Worm (Caenorhabditis elegans) whole organism, L4/young adult: ENCODE results near the gene ech-6.

ENCODE experiments used
- W03F9.2 ChIP-seq: fragments of 150-350 bp; optimal IDR thresholded peaks from 2 replicates; lab custom pipeline; 2014; ENCODE audit warnings: missing biosample characterization, missing genetic modification characterization
- dao-5 ChIP-seq: sonication (generic microtip); optimal IDR thresholded peaks from 2 replicates; lab custom pipeline; 2016; ENCODE audit warnings: missing genotype, missing genetic modification characterization, moderate library complexity, missing compliant biosample characterization
- him-1 ChIP-seq: sonication (generic microtip); optimal IDR thresholded peaks from 2 replicates; lab custom pipeline; 2016; ENCODE audit warnings: missing genotype, missing genetic modification reagents, missing genetic modification characterization, missing compliant biosample characterization

The ech-6 gene

ce11 chrIII:9751074-9751473 lies 1.6 kb downstream of the ech-6 start, which contains the start of gene T05G5.5:
Gene T05G5.5, minus strand, starts transcription at chrIII:9751432.
- TF ChIP-seq W03F9.2 (tag; lab: Kevin White, UChicago): no peak
- no peak for TF ChIP-seq him-1
- no peak for TF ChIP-seq dao-5 (tag; lab: Kevin White, UChicago)

ce11 chrIII:9748694-9749093 lies 4.0 kb downstream of the ech-6 start, which contains the start of gene T05G5.4:
Gene T05G5.4, plus strand, starts transcription at chrIII:9748934.
- TF ChIP-seq him-1: no peak
- no peak for TF ChIP-seq W03F9.2 (tag; lab: Kevin White, UChicago)
- no peak for TF ChIP-seq dao-5 (tag; lab: Kevin White, UChicago)

- TF ChIP-seq him-1: no peak
- TF ChIP-seq dao-5 (tag; lab: Kevin White, UChicago): no peak
- TF ChIP-seq W03F9.2 (tag; lab: Kevin White, UChicago): no peak
These were observed 5.5 kb downstream of the ech-6 start, which contains the start of the genes iff-1 and cdk-1 for ce11 chrIII:9747133-9747532. Gene iff-1, minus strand, starts transcription at chrIII:9747193. Gene cdk-1, plus strand, starts transcription at chrIII:9747472.

- TF ChIP-seq W03F9.2 (tag; lab: Kevin White, UChicago): no peak
These were observed 6.0 kb downstream of the ech-6 start for ce11 chrIII:9746665-9747064.

- TF ChIP-seq W03F9.2 (tag; lab: Kevin White, UChicago) (no peak), dao-5 (tag; lab: Kevin White, UChicago) (no peak), him-1 (no peak)
These were observed 7.3 kb downstream of the ech-6 start for ce11 chrIII:9745333-9745897.

- TF ChIP-seq W03F9.2 (tag; lab: Kevin White, UChicago) (no peak), dao-5 (tag; lab: Kevin White, UChicago) (no peak), him-1 (no peak)
These were observed 8.2 kb downstream of the ech-6 start for ce11 chrIII:9744525-9744924.

ce11 chrIII:9743239-9743638 lies 9.4 kb downstream of the ech-6 start, which contains the start of gene T05G5.1:
Gene T05G5.1, minus strand, starts transcription at chrIII:9743339.
- TF ChIP-seq W03F9.2 (tag; lab: Kevin White, UChicago) (no peak), him-1 (no peak), dao-5 (tag; lab: Kevin White, UChicago) (no peak)

- TF ChIP-seq W03F9.2 (tag; lab: Kevin White, UChicago) (no peak), dao-5 (tag; lab: Kevin White, UChicago) (no peak), him-1 (no peak)
These were observed 10.7 kb downstream of the ech-6 start for ce11 chrIII:9741985-9742384.

- no peak for TF ChIP-seq dao-5 (tag; lab: Kevin White, UChicago)
- no peak for TF ChIP-seq him-1
- TF ChIP-seq W03F9.2 (tag; lab: Kevin White, UChicago): no peak
These were observed 12.0 kb downstream of the ech-6 start for ce11 chrIII:9740663-9741062.

ce11 chrIII:9738954-9739353 lies 13.7 kb downstream of the ech-6 start, which contains the start of gene hlh-4:
Gene hlh-4, minus strand, starts transcription at chrIII:9739054.
- TF ChIP-seq W03F9.2 (tag; lab: Kevin White, UChicago) (no peak), him-1 (no peak), dao-5 (tag; lab: Kevin White, UChicago) (no peak)

- TF ChIP-seq dao-5 (tag; lab: Kevin White, UChicago): no peak
- no peak for TF ChIP-seq him-1
- no peak for TF ChIP-seq W03F9.2 (tag; lab: Kevin White, UChicago)
These were observed 16.8 kb downstream of the ech-6 start, which contains the start of gene dao-6 for ce11 chrIII:9735857-9736256. Gene dao-6, minus strand, starts transcription at chrIII:9736201.

ce11 chrIII:9734030-9734429 lies 18.7 kb downstream of the ech-6 start:
- TF ChIP-seq him-1 (no peak), W03F9.2 (tag; lab: Kevin White, UChicago) (no peak), dao-5 (tag; lab: Kevin White, UChicago) (no peak)

ce11 chrIII:9733333-9733732 lies 19.4 kb downstream of the ech-6 start:
- TF ChIP-seq dao-5 (tag; lab: Kevin White, UChicago): no peak
- no peak for TF ChIP-seq him-1
- no peak for TF ChIP-seq W03F9.2 (tag; lab: Kevin White, UChicago)

- no peak for TF ChIP-seq him-1
- no peak for TF ChIP-seq dao-5 (tag; lab: Kevin White, UChicago)
- no peak for TF ChIP-seq W03F9.2 (tag; lab: Kevin White, UChicago)
These were observed 21.3 kb downstream of the ech-6 start for ce11 chrIII:9731313-9731912.
